Fruit fly (Drosophila melanogaster) whole organism, wandering third instar larva: Measurements from ENCODE around the gene SdhC.

ENCODE experiments used
- Dif ChIP-seq: fragments of 200-275, 200-300 bp; sonication (Bioruptor generic); optimal IDR thresholded peaks from 2 replicates; lab custom pipeline; 2018; ENCODE audit warnings: missing biosample characterization, missing genetic modification characterization; ENCODE audit not compliant: partially characterized antibody
- Hnf4 ChIP-seq: fragments of 200-800 bp; sonication (Bioruptor generic); optimal IDR thresholded peaks from 2 replicates; lab custom pipeline; 2016; ENCODE audit warnings: missing biosample characterization, mild to moderate bottlenecking, missing genetic modification characterization
- Hr78 ChIP-seq: fragments of >200 bp; optimal IDR thresholded peaks from 2 replicates; lab custom pipeline; 2017; ENCODE audit warnings: missing biosample characterization, missing genetic modification characterization
- Myc ChIP-seq: fragments of >200 bp; optimal IDR thresholded peaks from 2 replicates; lab custom pipeline; 2017
- OdsH ChIP-seq: fragments of 200-800 bp; sonication (Bioruptor generic); optimal IDR thresholded peaks from 2 replicates; lab custom pipeline; 2016; ENCODE audit warnings: missing biosample characterization, mild to moderate bottlenecking, missing genetic modification characterization
- br ChIP-seq: fragments of 200-800 bp; sonication (Bioruptor generic); optimal IDR thresholded peaks from 2 replicates; lab custom pipeline; 2016; ENCODE audit warnings: missing biosample characterization, missing genetic modification characterization
- dsf ChIP-seq: sonication (Bioruptor generic); optimal IDR thresholded peaks from 2 replicates; lab custom pipeline; 2016; ENCODE audit warnings: missing biosample characterization, missing genetic modification characterization, borderline replicate concordance
- ey ChIP-seq: fragments of 200-800 bp; sonication (Bioruptor generic); optimal IDR thresholded peaks from 2 replicates; lab custom pipeline; 2016; ENCODE audit warnings: missing biosample characterization, missing genetic modification characterization
- fru ChIP-seq: fragments of 200-800 bp; sonication (Bioruptor generic); optimal IDR thresholded peaks from 3 replicates; lab custom pipeline; 2016; ENCODE audit warnings: missing biosample characterization, mild to moderate bottlenecking, missing genetic modification characterization
- h ChIP-seq: fragments of 200-800 bp; sonication (Bioruptor generic); optimal IDR thresholded peaks from 3 replicates; lab custom pipeline; 2016; ENCODE audit warnings: missing biosample characterization, mild to moderate bottlenecking, missing genetic modification characterization
- jim ChIP-seq: fragments of 175-275, 200-325 bp; sonication (Bioruptor generic); optimal IDR thresholded peaks from 2 replicates; lab custom pipeline; 2016; ENCODE audit warnings: missing biosample characterization, mild to moderate bottlenecking, missing genetic modification characterization
- pan ChIP-seq: fragments of >200 bp; optimal IDR thresholded peaks from 2 replicates; lab custom pipeline; 2017
- psq ChIP-seq: fragments of 200-800 bp; sonication (Bioruptor generic); optimal IDR thresholded peaks from 3 replicates; lab custom pipeline; 2017; ENCODE audit warnings: missing biosample characterization, mild to moderate bottlenecking, missing genetic modification characterization, moderate library complexity
- sage ChIP-seq: fragments of 200-800 bp; sonication (Bioruptor generic); optimal IDR thresholded peaks from 2 replicates; lab custom pipeline; 2016; ENCODE audit warnings: missing biosample characterization, mild to moderate bottlenecking, missing genetic modification characterization

- TF ChIP-seq fru (GFP tag; lab: Kevin White, UChicago): no peak
- no peak for TF ChIP-seq sage (GFP tag; lab: Kevin White, UChicago)
- no peak for TF ChIP-seq h (GFP tag; lab: Kevin White, UChicago)
- no peak for TF ChIP-seq Hr78
- no peak for TF ChIP-seq br
- TF ChIP-seq OdsH (GFP tag; lab: Kevin White, UChicago): no peak
- TF ChIP-seq Dif (GFP tag; lab: Kevin White, UChicago): peak; percentile 83
- no peak for TF ChIP-seq jim (GFP tag; lab: Kevin White, UChicago)
- no peak for TF ChIP-seq Hnf4
- TF ChIP-seq Myc (lab: Kevin White, UChicago): no peak
- TF ChIP-seq ey: no peak
- TF ChIP-seq psq (GFP tag; lab: Kevin White, UChicago): no peak
- TF ChIP-seq dsf (GFP tag; lab: Kevin White, UChicago): no peak
- TF ChIP-seq pan (lab: Kevin White, UChicago): no peak
Measured at dm6 chr3R:11200042-11200884, 9.4 kb downstream of the SdhC start.
